Worm (Caenorhabditis elegans) whole organism, mixed stage, embryonic: Measurements from ENCODE around the gene T05D4.2.

ENCODE experiments used
- bed-3 ChIP-seq: fragments of 200-800 bp; sonication (Bioruptor generic); optimal IDR thresholded peaks from 3 replicates; lab custom pipeline; 2018; ENCODE audit warnings: mild to moderate bottlenecking, missing genetic modification characterization, moderate library complexity, missing compliant biosample characterization
- ceh-39 ChIP-seq: fragments of 150-350 bp; optimal IDR thresholded peaks from 2 replicates; lab custom pipeline; 2014; ENCODE audit warnings: missing biosample characterization, missing genetic modification characterization
- ces-1 ChIP-seq: fragments of 150-350 bp; optimal IDR thresholded peaks from 2 replicates; lab custom pipeline; 2014; ENCODE audit warnings: missing biosample characterization, missing genetic modification reagents, missing genetic modification characterization
- cnd-1 ChIP-seq: fragments of 200-800 bp; sonication (Bioruptor generic); optimal IDR thresholded peaks from 2 replicates; lab custom pipeline; 2018; ENCODE audit warnings: mild to moderate bottlenecking, missing genetic modification characterization, missing compliant biosample characterization
- hlh-1 ChIP-seq: fragments of 150-350 bp; optimal IDR thresholded peaks from 2 replicates; lab custom pipeline; 2014; ENCODE audit warnings: missing biosample characterization, missing genetic modification reagents, missing genetic modification characterization
- lsy-2 ChIP-seq: fragments of 150-350 bp; optimal IDR thresholded peaks from 2 replicates; lab custom pipeline; 2014; ENCODE audit warnings: missing biosample characterization, missing genetic modification characterization
- nhr-237 ChIP-seq: fragments of 150-350 bp; optimal IDR thresholded peaks from 2 replicates; lab custom pipeline; 2014; ENCODE audit warnings: missing biosample characterization, missing genetic modification characterization
- nhr-28 ChIP-seq: fragments of 150-350 bp; optimal IDR thresholded peaks from 2 replicates; lab custom pipeline; 2014; ENCODE audit warnings: missing biosample characterization, missing genetic modification characterization
- snpc-4 ChIP-seq: fragments of 150-350 bp; optimal IDR thresholded peaks from 2 replicates; lab custom pipeline; 2014; ENCODE audit warnings: missing biosample characterization, missing genetic modification characterization
- unc-62 ChIP-seq: fragments of 150-350 bp; optimal IDR thresholded peaks from 2 replicates; lab custom pipeline; 2014; ENCODE audit warnings: missing biosample characterization, missing genetic modification reagents, missing genetic modification characterization
- zip-8 ChIP-seq: fragments of 150-350 bp; optimal IDR thresholded peaks from 2 replicates; lab custom pipeline; 2014; ENCODE audit warnings: missing biosample characterization, missing genetic modification characterization

- no peak for TF ChIP-seq ces-1 (GFP tag; lab: Kevin White, UChicago)
- no peak for TF ChIP-seq snpc-4 (tag; lab: Kevin White, UChicago)
- no peak for TF ChIP-seq hlh-1
- TF ChIP-seq cnd-1 (tag; lab: Kevin White, UChicago): no peak
- TF ChIP-seq bed-3: no peak
- TF ChIP-seq ceh-39 (tag; lab: Kevin White, UChicago): no peak
- no peak for TF ChIP-seq lsy-2 (tag; lab: Kevin White, UChicago)
- TF ChIP-seq nhr-237 (tag; lab: Kevin White, UChicago): no peak
- no peak for TF ChIP-seq unc-62 (GFP tag; lab: Kevin White, UChicago)
- TF ChIP-seq nhr-28 (tag; lab: Kevin White, UChicago): no peak
- no peak for TF ChIP-seq zip-8
Observed at ce11 chrIII:13570347-13570746, 7.5 kb upstream of the T05D4.2 start, which contains the start of gene exc-12.
